Worm (Caenorhabditis elegans) whole organism, L3 larva: ENCODE measurements around the gene Y54F10BM.13.

ENCODE experiments used
- ZK546.5 ChIP-seq: sonication (generic microtip); optimal IDR thresholded peaks from 2 replicates; lab custom pipeline; 2017; ENCODE audit warnings: missing biosample characterization, missing genetic modification characterization
- aly-2 ChIP-seq: fragments of 150-350 bp; optimal IDR thresholded peaks from 2 replicates; lab custom pipeline; 2014; ENCODE audit warnings: missing biosample characterization, missing genetic modification characterization
- ama-1 ChIP-seq: fragments of 150-350 bp; optimal IDR thresholded peaks from 2 replicates; lab custom pipeline; 2018
- ceh-16 ChIP-seq: sonication (generic microtip); optimal IDR thresholded peaks from 2 replicates; lab custom pipeline; 2017; ENCODE audit warnings: missing biosample characterization, missing genetic modification characterization
- ceh-28 ChIP-seq: fragments of 150-350 bp; optimal IDR thresholded peaks from 2 replicates; lab custom pipeline; 2014; ENCODE audit warnings: missing biosample characterization, missing genetic modification reagents, missing genetic modification characterization
- ceh-9 ChIP-seq: sonication (generic microtip); optimal IDR thresholded peaks from 2 replicates; lab custom pipeline; 2018; ENCODE audit warnings: missing biosample characterization, missing genetic modification characterization
- egl-27 ChIP-seq: sonication (generic microtip); optimal IDR thresholded peaks from 4 replicates; lab custom pipeline; 2017; ENCODE audit warnings: missing biosample characterization, missing genetic modification reagents, missing genetic modification characterization
- egl-5 ChIP-seq: fragments of 150-350 bp; optimal IDR thresholded peaks from 2 replicates; lab custom pipeline; 2017; ENCODE audit warnings: missing biosample characterization, missing genetic modification reagents, missing genetic modification characterization, inconsistent platforms
- elt-2 ChIP-seq: sonication (generic microtip); optimal IDR thresholded peaks from 2 replicates; lab custom pipeline; 2016; ENCODE audit warnings: missing genetic modification reagents, mild to moderate bottlenecking, missing genetic modification characterization, missing compliant biosample characterization
- elt-3 ChIP-seq, 3 experiments: fragments of 150-350 bp in 1 of 3; sonication (generic microtip) in 2 of 3; optimal IDR thresholded peaks; 2 replicates in 2 of 3; 4 replicates in 1 of 3; lab custom pipeline; 2014 to 2017; ENCODE audit warnings: missing biosample characterization in 3 of 3, missing genetic modification characterization in 3 of 3
- eor-1 ChIP-seq, 2 experiments: fragments of 150-350 bp; optimal IDR thresholded peaks; 2 replicates each; lab custom pipeline; 2014 to 2018; ENCODE audit warnings: missing biosample characterization in 2 of 2, missing genetic modification characterization in 2 of 2
- hmg-11 ChIP-seq: sonication (generic microtip); optimal IDR thresholded peaks from 2 replicates; lab custom pipeline; 2016; ENCODE audit warnings: missing genetic modification characterization, missing compliant biosample characterization
- jun-1 ChIP-seq: fragments of 150-350 bp; optimal IDR thresholded peaks from 2 replicates; lab custom pipeline; 2014; ENCODE audit warnings: missing biosample characterization, missing genetic modification reagents, missing genetic modification characterization
- lin-15B ChIP-seq: fragments of 150-350 bp; optimal IDR thresholded peaks from 2 replicates; lab custom pipeline; 2014; ENCODE audit warnings: missing biosample characterization, missing genetic modification characterization
- lsy-12 ChIP-seq: sonication (generic microtip); optimal IDR thresholded peaks from 2 replicates; lab custom pipeline; 2016; ENCODE audit warnings: mild to moderate bottlenecking, missing genetic modification characterization, missing compliant biosample characterization
- mdl-1 ChIP-seq: fragments of 150-350 bp; optimal IDR thresholded peaks from 2 replicates; lab custom pipeline; 2014; ENCODE audit warnings: missing biosample characterization, missing genetic modification characterization
- mml-1 ChIP-seq: fragments of 150-350 bp; sonication (generic microtip); optimal IDR thresholded peaks from 3 replicates; lab custom pipeline; 2014; ENCODE audit warnings: missing biosample characterization, missing genetic modification characterization
- nfya-1 ChIP-seq: sonication (generic microtip); optimal IDR thresholded peaks from 2 replicates; lab custom pipeline; 2017; ENCODE audit warnings: missing genetic modification characterization, mild to moderate bottlenecking, missing compliant biosample characterization, antibody characterized with exemption, moderate library complexity; ENCODE audit not compliant: insufficient read depth
- nhr-11 ChIP-seq: fragments of 150-350 bp; optimal IDR thresholded peaks from 2 replicates; lab custom pipeline; 2014; ENCODE audit warnings: missing biosample characterization, missing genetic modification characterization
- nhr-12 ChIP-seq: fragments of 150-350 bp; optimal IDR thresholded peaks from 2 replicates; lab custom pipeline; 2014; ENCODE audit warnings: missing biosample characterization, missing genetic modification characterization
- nhr-23 ChIP-seq: fragments of 150-350 bp; optimal IDR thresholded peaks from 2 replicates; lab custom pipeline; 2014; ENCODE audit warnings: missing biosample characterization, missing genetic modification reagents, missing genetic modification characterization
- nhr-25 ChIP-seq: sonication (generic microtip); optimal IDR thresholded peaks from 2 replicates; lab custom pipeline; 2017; ENCODE audit warnings: missing biosample characterization, missing genetic modification characterization
- nhr-43 ChIP-seq: sonication (generic microtip); optimal IDR thresholded peaks from 2 replicates; lab custom pipeline; 2016; ENCODE audit warnings: mild to moderate bottlenecking, missing genetic modification characterization, missing compliant biosample characterization; ENCODE audit not compliant: poor library complexity, severe bottlenecking
- nhr-76 ChIP-seq: fragments of 150-350 bp; sonication (generic microtip); optimal IDR thresholded peaks from 5 replicates; lab custom pipeline; 2014; ENCODE audit warnings: missing biosample characterization, missing genetic modification characterization
- nhr-77 ChIP-seq: fragments of 150-350 bp; optimal IDR thresholded peaks from 2 replicates; lab custom pipeline; 2014; ENCODE audit warnings: missing biosample characterization, missing genetic modification characterization
- pha-4 ChIP-seq: fragments of 150-350 bp; optimal IDR thresholded peaks from 2 replicates; lab custom pipeline; 2014; ENCODE audit warnings: missing biosample characterization, missing genetic modification reagents, missing genetic modification characterization
- pqm-1 ChIP-seq: fragments of 150-350 bp; optimal IDR thresholded peaks from 2 replicates; lab custom pipeline; 2017; ENCODE audit warnings: missing biosample characterization, missing genetic modification characterization, inconsistent platforms
- tbx-2 ChIP-seq: sonication (generic microtip); optimal IDR thresholded peaks from 2 replicates; lab custom pipeline; 2016; ENCODE audit warnings: mild to moderate bottlenecking, missing genetic modification characterization, missing compliant biosample characterization
- unc-62 ChIP-seq: fragments of 150-350 bp; sonication (generic microtip); optimal IDR thresholded peaks from 4 replicates; lab custom pipeline; 2014; ENCODE audit warnings: missing biosample characterization, missing genetic modification reagents, missing genetic modification characterization
- zag-1 ChIP-seq: fragments of 150-350 bp; optimal IDR thresholded peaks from 2 replicates; lab custom pipeline; 2014; ENCODE audit warnings: missing biosample characterization, missing genetic modification characterization
- ztf-11 ChIP-seq: fragments of 150-350 bp; optimal IDR thresholded peaks from 2 replicates; lab custom pipeline; 2014; ENCODE audit warnings: missing biosample characterization, missing genetic modification characterization
- ztf-4 ChIP-seq: fragments of 150-350 bp; optimal IDR thresholded peaks from 2 replicates; lab custom pipeline; 2014; ENCODE audit warnings: missing biosample characterization, missing genetic modification characterization

Gene Y54F10BM.13

ce11 chrIII:2329336-2329735 lies 1.5 kb downstream of the Y54F10BM.13 start, which contains the start of gene Y54F10BM.12:
Y54F10BM.12 (minus strand) TSS chrIII:2329679.
- TF ChIP-seq unc-62 (GFP tag; lab: Kevin White, UChicago) (no peak), jun-1 (no peak), egl-5 (no peak), nhr-23 (tag; lab: Kevin White, UChicago) (no peak), nhr-11 (tag; lab: Kevin White, UChicago) (no peak), ceh-9 (tag; lab: Kevin White, UChicago) (no peak), pqm-1 (tag; lab: Kevin White, UChicago) (no peak), mml-1 (no peak), ceh-28 (tag; lab: Kevin White, UChicago) (no peak), ceh-16 (tag; lab: Kevin White, UChicago) (no peak), lsy-12 (tag; lab: Kevin White, UChicago) (no peak), mdl-1 (tag; lab: Kevin White, UChicago) (no peak), elt-3 (tag; optimal IDR thresholded peaks at IDR 0.05; lab: Kevin White, UChicago) (no peak), nhr-43 (tag; lab: Kevin White, UChicago) (no peak)

ce11 chrIII:2328612-2329011 lies 2.3 kb downstream of the Y54F10BM.13 start:
- TF ChIP-seq lsy-12 (tag; lab: Kevin White, UChicago) (no peak), ceh-28 (tag; lab: Kevin White, UChicago) (peak; percentile 86)

ce11 chrIII:2324703-2325102 lies 6.2 kb downstream of the Y54F10BM.13 start:
- TF ChIP-seq zag-1 (tag; lab: Kevin White, UChicago) (no peak), nfya-1 (tag; lab: Kevin White, UChicago) (peak; percentile 89)
- TF ChIP-seq, all 47 proteins: peak for 1

ce11 chrIII:2316439-2316838 lies 14.4 kb downstream of the Y54F10BM.13 start:
- TF ChIP-seq elt-2 (tag; lab: Kevin White, UChicago) (no peak), ZK546.5 (tag; lab: Kevin White, UChicago) (no peak), eor-1 (tag; optimal IDR thresholded peaks at IDR 0.05; lab: Kevin White, UChicago) (no peak), tbx-2 (tag; lab: Kevin White, UChicago) (no peak), mml-1 (no peak)

- no peak for TF ChIP-seq zag-1 (tag; lab: Kevin White, UChicago)
- TF ChIP-seq nhr-76 (tag; lab: Kevin White, UChicago) = no peak
- no peak for TF ChIP-seq ztf-11 (tag; lab: Kevin White, UChicago)
- no peak for TF ChIP-seq ceh-9 (tag; lab: Kevin White, UChicago)
- no peak for TF ChIP-seq hmg-11 (tag; lab: Kevin White, UChicago)
- TF ChIP-seq unc-62 (GFP tag; lab: Kevin White, UChicago) = no peak
- TF ChIP-seq ZK546.5 (tag; lab: Kevin White, UChicago) = no peak
- TF ChIP-seq ztf-4 (tag; lab: Kevin White, UChicago) = no peak
- no peak for TF ChIP-seq ceh-28 (tag; lab: Kevin White, UChicago)
- TF ChIP-seq lsy-12 (tag; lab: Kevin White, UChicago) = no peak
- TF ChIP-seq ama-1 (lab: Kevin White, UChicago) = no peak
- no peak for TF ChIP-seq nhr-25 (tag; lab: Kevin White, UChicago)
- TF ChIP-seq nhr-43 (tag; lab: Kevin White, UChicago) = no peak
- TF ChIP-seq egl-5 = no peak
- TF ChIP-seq lin-15B (tag; lab: Kevin White, UChicago) = no peak
- TF ChIP-seq aly-2 (tag; lab: Kevin White, UChicago) = no peak
- no peak for TF ChIP-seq nhr-11 (tag; lab: Kevin White, UChicago)
These were observed 16.2 kb downstream of the Y54F10BM.13 start for ce11 chrIII:2314678-2315077.

ce11 chrIII:2313985-2314494 lies 16.8 kb downstream of the Y54F10BM.13 start, which contains the start of the genes fbxa-66 and iffb-1:
fbxa-66 (minus strand) TSS chrIII:2314035.
iffb-1 (plus strand) TSS chrIII:2314436.
- TF ChIP-seq pha-4 (peak; percentile 24), nhr-23 (tag; lab: Kevin White, UChicago) (no peak), nhr-77 (tag; lab: Kevin White, UChicago) (no peak), hmg-11 (tag; lab: Kevin White, UChicago) (peak; percentile 51), nhr-12 (tag; lab: Kevin White, UChicago) (no peak), egl-27 (tag; lab: Kevin White, UChicago) (no peak)
